Fruit fly (Drosophila melanogaster): ENCODE results near the gene Cox10.
A peak's percentile ranks its signal among the peaks of the same experiment; 100 is the strongest.

Cox10 gene

DNA sequence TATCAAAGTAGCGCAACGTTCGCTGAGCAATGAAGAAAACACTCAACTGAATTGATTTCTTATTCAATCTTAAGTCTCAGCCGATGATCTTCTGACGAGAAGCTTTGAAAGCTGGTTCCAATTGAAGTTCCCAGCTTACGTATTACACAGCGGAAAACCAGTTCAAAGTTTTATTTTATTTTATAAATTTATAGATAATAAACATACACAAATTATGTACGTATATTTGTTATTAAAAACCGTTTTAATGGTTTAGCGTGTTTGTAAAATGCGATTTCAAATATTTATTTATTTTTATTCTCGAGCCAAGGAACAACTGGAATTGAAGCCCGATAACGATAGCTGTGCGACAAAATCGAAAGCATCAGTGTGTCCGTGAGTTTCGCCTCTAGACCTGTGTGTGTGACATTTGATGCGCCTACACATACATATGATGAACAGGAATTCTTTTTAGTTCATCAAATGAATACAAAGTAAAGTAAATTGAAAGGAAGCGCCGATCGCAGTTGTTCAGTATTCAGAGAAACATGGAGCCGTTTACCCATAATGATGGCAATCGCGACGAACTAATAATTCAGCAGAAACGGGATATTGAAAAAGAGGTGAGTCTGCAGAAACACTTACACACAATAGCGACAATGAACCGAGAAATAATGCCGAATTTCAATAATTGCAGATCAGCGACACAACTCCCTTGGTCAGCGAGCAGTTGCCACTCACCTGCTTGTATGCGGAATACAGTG, 24.6 kb upstream of the Cox10 start, which contains the start of the genes CG5390 and CG4968 (continued):
- no peak for TF ChIP-seq Bteb2 (GFP tag; optimal IDR thresholded peaks at IDR 0.05)
- TF ChIP-seq peb (GFP tag; IDR thresholded peaks at IDR 0.05): no peak
- TF ChIP-seq CG32767 (GFP tag; IDR thresholded peaks at IDR 0.05): 0 out of 2 replicates have a peak, but pooled peaks have one; percentile 52
- no peak for TF ChIP-seq tx (GFP tag; optimal IDR thresholded peaks at IDR 0.05)
- TF ChIP-seq CG3281 (GFP tag; optimal IDR thresholded peaks at IDR 0.05): peak; percentile 77
- TF ChIP-seq wek (GFP tag; optimal IDR thresholded peaks at IDR 0.05): no peak
- TF ChIP-seq ato (GFP tag; IDR thresholded peaks at IDR 0.05; ENCODE audit: partially characterized antibody): peak; percentile 27; the same call in 1 of the 2 replicates
- peak; percentile 63 for TF ChIP-seq Ada2b (GFP tag; IDR thresholded peaks at IDR 0.05)
- no peak for TF ChIP-seq gsb (GFP tag; IDR thresholded peaks at IDR 0.05)
- TF ChIP-seq CG43689 (GFP tag; IDR thresholded peaks at IDR 0.05): 0 out of 2 replicates have a peak, but pooled peaks have one; percentile 44
- TF ChIP-seq B-H2 (GFP tag; optimal IDR thresholded peaks at IDR 0.05): peak; percentile 71
- TF ChIP-seq croc (GFP tag; conservative IDR thresholded peaks at IDR 0.05): no peak
- peak; percentile 54 for TF ChIP-seq az2 (GFP tag; optimal IDR thresholded peaks at IDR 0.05)
- peak; percentile 19 for TF ChIP-seq cato (GFP tag; optimal IDR thresholded peaks at IDR 0.05; ENCODE audit: borderline replicate concordance)
- TF ChIP-seq CG11696 (GFP tag; IDR thresholded peaks at IDR 0.05): no peak
- no peak for TF ChIP-seq CG6175 (GFP tag; IDR thresholded peaks at IDR 0.05)
- no peak for TF ChIP-seq Trl (optimal IDR thresholded peaks at IDR 0.05)
- no peak for TF ChIP-seq Trl (GFP tag; optimal IDR thresholded peaks at IDR 0.05)
- peak; percentile 12 for TF ChIP-seq CTCF (GFP tag; optimal IDR thresholded peaks at IDR 0.05)
- TF ChIP-seq Ptx1 (GFP tag; IDR thresholded peaks at IDR 0.05): peak; percentile 50; the same call in 1 of the 2 replicates
- no peak for TF ChIP-seq scrt (GFP tag; optimal IDR thresholded peaks at IDR 0.05)
- peak; percentile 30 for TF ChIP-seq CG15011 (GFP tag; optimal IDR thresholded peaks at IDR 0.05)
- peak; percentile 79 for TF ChIP-seq CG18599 (GFP tag; optimal IDR thresholded peaks at IDR 0.05)
- peak; percentile 2 for TF ChIP-seq Dip3 (GFP tag; optimal IDR thresholded peaks at IDR 0.05)
- no peak for TF ChIP-seq Jarid2 (GFP tag; optimal IDR thresholded peaks at IDR 0.05)
- peak; percentile 53; the same call in 1 of the 2 replicates for TF ChIP-seq stc (GFP tag; IDR thresholded peaks at IDR 0.05)
- TF ChIP-seq CG5245 (GFP tag; optimal IDR thresholded peaks at IDR 0.05): no peak
- peak; percentile 41 for TF ChIP-seq CG1529 (GFP tag; optimal IDR thresholded peaks at IDR 0.05)
- TF ChIP-seq CG6791 (GFP tag; IDR thresholded peaks at IDR 0.05; ENCODE audit: partially characterized antibody): 0 out of 3 replicates have a peak, but pooled peaks have one; percentile 42
- TF ChIP-seq CG10321 (GFP tag; IDR thresholded peaks at IDR 0.05): 0 out of 2 replicates have a peak, but pooled peaks have one; percentile 27
- peak; percentile 55 for TF ChIP-seq CG13775 (GFP tag; optimal IDR thresholded peaks at IDR 0.05)
- peak; percentile 64 for TF ChIP-seq gcm (GFP tag; optimal IDR thresholded peaks at IDR 0.05)
- TF ChIP-seq prd (optimal IDR thresholded peaks at IDR 0.05): no peak
- TF ChIP-seq prd (GFP tag; IDR thresholded peaks at IDR 0.05): no peak
- TF ChIP-seq Hmr (GFP tag; optimal IDR thresholded peaks at IDR 0.05): peak; percentile 85
- TF ChIP-seq ab (GFP tag; optimal IDR thresholded peaks at IDR 0.05): no peak
- TF ChIP-seq Rx (GFP tag; IDR thresholded peaks at IDR 0.05): no peak
- no peak for TF ChIP-seq CG31365 (tag; optimal IDR thresholded peaks at IDR 0.05)
- TF ChIP-seq pros (GFP tag; optimal IDR thresholded peaks at IDR 0.05): peak; percentile 61
- no peak for TF ChIP-seq CG6854 (GFP tag; optimal IDR thresholded peaks at IDR 0.05)
- TF ChIP-seq esg (GFP tag; conservative IDR thresholded peaks at IDR 0.05): peak; percentile 13; the same call in 1 of the 2 replicates
- no peak; the same call in 1 of the 2 replicates for TF ChIP-seq amos (GFP tag; IDR thresholded peaks at IDR 0.05; ENCODE audit: partially characterized antibody)
- TF ChIP-seq hth (optimal IDR thresholded peaks at IDR 0.05): no peak
- no peak for TF ChIP-seq CG6654 (GFP tag; optimal IDR thresholded peaks at IDR 0.05)
- TF ChIP-seq HHEX (GFP tag; optimal IDR thresholded peaks at IDR 0.05): peak; percentile 65
- no peak for TF ChIP-seq CG1647 (GFP tag; optimal IDR thresholded peaks at IDR 0.05)
- TF ChIP-seq CG2712 (tag; optimal IDR thresholded peaks at IDR 0.05): peak; percentile 78
- no peak for TF ChIP-seq lab (GFP tag; optimal IDR thresholded peaks at IDR 0.05)
- TF ChIP-seq oc (tag; optimal IDR thresholded peaks at IDR 0.05): no peak
- TF ChIP-seq Dfd (GFP tag; optimal IDR thresholded peaks at IDR 0.05): no peak

Measured in whole organism, embryonic.